Worm (Caenorhabditis elegans) whole organism, L4/young adult: ENCODE data around the gene C15H11.11.

Experiments
- W03F9.2 ChIP-seq: fragments of 150-350 bp; optimal IDR thresholded peaks from 2 replicates; lab custom pipeline; 2014; ENCODE audit warnings: missing biosample characterization, missing genetic modification characterization
- dao-5 ChIP-seq: sonication (generic microtip); optimal IDR thresholded peaks from 2 replicates; lab custom pipeline; 2016; ENCODE audit warnings: missing genotype, missing genetic modification characterization, moderate library complexity, missing compliant biosample characterization
- him-1 ChIP-seq: sonication (generic microtip); optimal IDR thresholded peaks from 2 replicates; lab custom pipeline; 2016; ENCODE audit warnings: missing genotype, missing genetic modification reagents, missing genetic modification characterization, missing compliant biosample characterization

ce11 chrV:14426013-14426412, 10.7 kb downstream of the C15H11.11 start:
- TF ChIP-seq dao-5 = no peak
- no peak for TF ChIP-seq him-1 (tag; lab: Kevin White, UChicago)
- TF ChIP-seq W03F9.2 (tag; lab: Kevin White, UChicago) = no peak
